Fruit fly (Drosophila melanogaster) whole organism, wandering third instar larva: Measurements from ENCODE around the gene atilla.
A peak's percentile ranks its signal among the peaks of the same experiment; 100 is the strongest.

ENCODE experiments used
- Dif ChIP-seq: fragments of 200-275, 200-300 bp; sonication (Bioruptor generic); optimal IDR thresholded peaks from 2 replicates; lab custom pipeline; 2018; ENCODE audit warnings: missing biosample characterization, missing genetic modification characterization; ENCODE audit not compliant: partially characterized antibody
- h ChIP-seq: fragments of 200-800 bp; sonication (Bioruptor generic); optimal IDR thresholded peaks from 3 replicates; lab custom pipeline; 2016; ENCODE audit warnings: missing biosample characterization, mild to moderate bottlenecking, missing genetic modification characterization
- psq ChIP-seq: fragments of 200-800 bp; sonication (Bioruptor generic); optimal IDR thresholded peaks from 3 replicates; lab custom pipeline; 2017; ENCODE audit warnings: missing biosample characterization, mild to moderate bottlenecking, missing genetic modification characterization, moderate library complexity

dm6 chr2L:12192978-12193377 lies 15.3 kb upstream of the atilla start:
- no peak for TF ChIP-seq Dif (GFP tag; lab: Kevin White, UChicago)
- TF ChIP-seq h: peak; percentile 34
- peak; percentile 9 for TF ChIP-seq psq (GFP tag; lab: Kevin White, UChicago)
